Worm (Caenorhabditis elegans) whole organism, midembryonic: Measurements from ENCODE around the gene fbxa-38.

Experiments
- T22C8.4 ChIP-seq: fragments of 200-800 bp; sonication (Bioruptor generic); IDR thresholded peaks from 2 replicates; pipeline ENCODE4 v1.3.6; 2022; ENCODE audit warnings: missing genetic modification characterization, missing compliant biosample characterization
- cog-1 ChIP-seq: sonication (generic microtip); optimal IDR thresholded peaks from 2 replicates; lab custom pipeline; 2016; ENCODE audit warnings: missing genetic modification characterization, missing compliant biosample characterization
- flt-1 ChIP-seq: fragments of 200-800 bp; sonication (Bioruptor generic); IDR thresholded peaks from 2 replicates; pipeline ENCODE4 v1.3.6; 2022; ENCODE audit warnings: missing genetic modification characterization, missing compliant biosample characterization
- med-1 ChIP-seq: sonication (generic microtip); optimal IDR thresholded peaks from 2 replicates; lab custom pipeline; 2017; ENCODE audit warnings: missing genetic modification characterization, mild to moderate bottlenecking, missing compliant biosample characterization, antibody characterized with exemption, missing genetic modification reagents; ENCODE audit not compliant: insufficient read depth
- ref-1 ChIP-seq: fragments of 200-800 bp; sonication (Bioruptor generic); conservative IDR thresholded peaks from 2 replicates; pipeline ENCODE4 v1.3.6; 2022; ENCODE audit warnings: missing genetic modification reagents, missing genetic modification characterization, missing compliant biosample characterization
- ztf-29 ChIP-seq: fragments of 200-800 bp; sonication (Bioruptor generic); IDR thresholded peaks from 2 replicates; pipeline ENCODE4 v1.3.6; 2022; ENCODE audit warnings: missing genetic modification reagents, missing genetic modification characterization, missing compliant biosample characterization

ce11 chrIII:2239587-2240144 lies 15.2 kb downstream of the fbxa-38 start, which contains the start of gene C39B5.10:
- TF ChIP-seq ref-1 (GFP tag; lab: Robert Waterston, UW) (no peak), ztf-29 (no peak), med-1 (GFP tag; lab: Kevin White, UChicago) (no peak), cog-1 (no peak), flt-1 (GFP tag; lab: Robert Waterston, UW) (no peak), T22C8.4 (GFP tag; lab: Robert Waterston, UW) (no peak)
